Worm (Caenorhabditis elegans): Measurements from ENCODE around the gene F10G2.4.
"Not testable (repeated sequence)": the region's sequence is repeated elsewhere in the genome, so short reads cannot be mapped to it uniquely, and the experiment has no call there.

DNA sequence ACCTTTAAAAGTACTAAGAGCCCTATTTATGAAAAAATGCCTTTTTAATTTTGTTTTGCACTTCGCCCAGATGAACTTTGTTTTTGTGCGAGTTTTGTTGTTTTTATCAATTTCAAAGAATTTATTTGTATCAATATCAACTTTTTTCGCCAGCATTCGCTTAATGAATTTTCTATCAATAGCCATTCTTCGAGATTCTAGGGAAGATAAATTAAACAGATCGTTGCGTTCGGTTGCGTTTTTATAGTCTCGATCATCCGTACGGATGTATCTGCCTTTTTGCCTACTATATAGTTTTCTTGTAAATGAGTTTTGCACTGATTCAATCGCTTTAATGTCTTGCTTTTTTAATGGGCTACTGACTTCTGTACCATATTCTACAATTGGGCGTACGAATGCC lies 18.5 kb downstream of the F10G2.4 start, which contains the start of gene nhr-147:
- not testable (repeated sequence) for TF ChIP-seq dpff-1 (tag; optimal IDR thresholded peaks at IDR 0.05); ceh-100 (GFP tag; IDR thresholded peaks at IDR 0.05); let-526 (GFP tag; IDR thresholded peaks at IDR 0.05); efl-1 (GFP tag; optimal IDR thresholded peaks at IDR 0.05); ama-1 (optimal IDR thresholded peaks at IDR 0.05); ama-1 (GFP tag; optimal IDR thresholded peaks at IDR 0.05); unc-62 (GFP tag; optimal IDR thresholded peaks at IDR 0.05); athp-1 (tag; optimal IDR thresholded peaks at IDR 0.05); aptf-3 (GFP tag; IDR thresholded peaks at IDR 0.05); nhr-179 (tag; optimal IDR thresholded peaks at IDR 0.05); T26A5.8 (tag; optimal IDR thresholded peaks at IDR 0.05); lsy-27 (tag; optimal IDR thresholded peaks at IDR 0.05; ENCODE audit: borderline replicate concordance, insufficient read depth); mxl-1 (tag; optimal IDR thresholded peaks at IDR 0.05)
